Worm (Caenorhabditis elegans): ENCODE results near the gene C10G8.2.

C10G8.2 gene

ce11 chrV:5301226-5301625, 13.0 kb upstream of the C10G8.2 start:
- no peak for TF ChIP-seq ets-7 (tag; optimal IDR thresholded peaks at IDR 0.05)
- no peak for TF ChIP-seq sea-1 (GFP tag; conservative IDR thresholded peaks at IDR 0.05)
- TF ChIP-seq ama-1 (optimal IDR thresholded peaks at IDR 0.05) = no peak
- TF ChIP-seq tra-4 (tag; optimal IDR thresholded peaks at IDR 0.05) = no peak
- no peak for TF ChIP-seq ceh-36 (tag; optimal IDR thresholded peaks at IDR 0.05)
- no peak for TF ChIP-seq pes-1 (GFP tag; IDR thresholded peaks at IDR 0.05)
- TF ChIP-seq hmbx-1 (tag; optimal IDR thresholded peaks at IDR 0.05) = no peak
- no peak for TF ChIP-seq tbx-37 (GFP tag; conservative IDR thresholded peaks at IDR 0.05)
- no peak for TF ChIP-seq F13C5.2 (tag; optimal IDR thresholded peaks at IDR 0.05)
- no peak for TF ChIP-seq hnd-1 (tag; optimal IDR thresholded peaks at IDR 0.05)
- no peak for TF ChIP-seq aly-1 (tag; optimal IDR thresholded peaks at IDR 0.05)
- no peak for TF ChIP-seq B0310.2 (tag; optimal IDR thresholded peaks at IDR 0.05)
- TF ChIP-seq scrt-1 (GFP tag; IDR thresholded peaks at IDR 0.05) = no peak
- TF ChIP-seq tbx-11 (GFP tag; IDR thresholded peaks at IDR 0.05) = no peak
- TF ChIP-seq flt-1 (GFP tag; IDR thresholded peaks at IDR 0.05) = no peak

ce11 chrV:5303389-5303788, 10.8 kb upstream of the C10G8.2 start, which contains the start of gene ncx-2:
Gene ncx-2 (plus strand): TSS chrV:5303689.
- TF ChIP-seq pes-1 (GFP tag; IDR thresholded peaks at IDR 0.05) (no peak), hmg-4 (GFP tag; optimal IDR thresholded peaks at IDR 0.05) (no peak), sea-1 (GFP tag; conservative IDR thresholded peaks at IDR 0.05) (no peak), tbx-11 (GFP tag; IDR thresholded peaks at IDR 0.05) (no peak), B0310.2 (tag; optimal IDR thresholded peaks at IDR 0.05) (no peak), hmbx-1 (tag; optimal IDR thresholded peaks at IDR 0.05) (no peak), ceh-36 (tag; optimal IDR thresholded peaks at IDR 0.05) (no peak), tbx-37 (GFP tag; conservative IDR thresholded peaks at IDR 0.05) (no peak), flt-1 (GFP tag; IDR thresholded peaks at IDR 0.05) (no peak), tra-4 (tag; optimal IDR thresholded peaks at IDR 0.05) (no peak), ets-7 (tag; optimal IDR thresholded peaks at IDR 0.05) (no peak), ceh-13 (GFP tag; optimal IDR thresholded peaks at IDR 0.05) (no peak)

ce11 chrV:5304366-5304765, 9.8 kb upstream of the C10G8.2 start:
- TF ChIP-seq B0310.2 (tag; optimal IDR thresholded peaks at IDR 0.05) = no peak
- no peak for TF ChIP-seq hmbx-1 (tag; optimal IDR thresholded peaks at IDR 0.05)
- TF ChIP-seq scrt-1 (GFP tag; IDR thresholded peaks at IDR 0.05) = no peak
- TF ChIP-seq tbx-11 (GFP tag; IDR thresholded peaks at IDR 0.05) = no peak
- no peak for TF ChIP-seq ets-7 (tag; optimal IDR thresholded peaks at IDR 0.05)

- no peak for TF ChIP-seq B0310.2 (tag; optimal IDR thresholded peaks at IDR 0.05)
- no peak for TF ChIP-seq ceh-13 (GFP tag; optimal IDR thresholded peaks at IDR 0.05)
- no peak for TF ChIP-seq aly-1 (tag; optimal IDR thresholded peaks at IDR 0.05)
- TF ChIP-seq ets-7 (tag; optimal IDR thresholded peaks at IDR 0.05) = no peak
- no peak for TF ChIP-seq flt-1 (GFP tag; IDR thresholded peaks at IDR 0.05)
- TF ChIP-seq F13C5.2 (tag; optimal IDR thresholded peaks at IDR 0.05) = no peak
- TF ChIP-seq tbx-11 (GFP tag; IDR thresholded peaks at IDR 0.05) = no peak
- no peak for TF ChIP-seq hnd-1 (tag; optimal IDR thresholded peaks at IDR 0.05)
- TF ChIP-seq scrt-1 (GFP tag; IDR thresholded peaks at IDR 0.05) = no peak
- TF ChIP-seq pes-1 (GFP tag; IDR thresholded peaks at IDR 0.05) = no peak
- TF ChIP-seq tbx-37 (GFP tag; conservative IDR thresholded peaks at IDR 0.05) = no peak
- no peak for TF ChIP-seq ceh-36 (tag; optimal IDR thresholded peaks at IDR 0.05)
- TF ChIP-seq ama-1 (optimal IDR thresholded peaks at IDR 0.05) = no peak
- TF ChIP-seq tra-4 (tag; optimal IDR thresholded peaks at IDR 0.05) = no peak
- TF ChIP-seq hmg-4 (GFP tag; optimal IDR thresholded peaks at IDR 0.05) = no peak
- TF ChIP-seq hmbx-1 (tag; optimal IDR thresholded peaks at IDR 0.05) = no peak
- no peak for TF ChIP-seq sea-1 (GFP tag; conservative IDR thresholded peaks at IDR 0.05)
These were observed 2.6 kb upstream of the C10G8.2 start, which contains the start of gene C10G8.4 for ce11 chrV:5311635-5312034. Gene C10G8.4 (plus strand): TSS chrV:5311935.

ce11 chrV:5312453-5312852, 1.8 kb upstream of the C10G8.2 start, which contains the start of gene C10G8.3:
Gene C10G8.3 (plus strand): TSS chrV:5312753.
- no peak for TF ChIP-seq scrt-1 (GFP tag; IDR thresholded peaks at IDR 0.05)

DNA sequence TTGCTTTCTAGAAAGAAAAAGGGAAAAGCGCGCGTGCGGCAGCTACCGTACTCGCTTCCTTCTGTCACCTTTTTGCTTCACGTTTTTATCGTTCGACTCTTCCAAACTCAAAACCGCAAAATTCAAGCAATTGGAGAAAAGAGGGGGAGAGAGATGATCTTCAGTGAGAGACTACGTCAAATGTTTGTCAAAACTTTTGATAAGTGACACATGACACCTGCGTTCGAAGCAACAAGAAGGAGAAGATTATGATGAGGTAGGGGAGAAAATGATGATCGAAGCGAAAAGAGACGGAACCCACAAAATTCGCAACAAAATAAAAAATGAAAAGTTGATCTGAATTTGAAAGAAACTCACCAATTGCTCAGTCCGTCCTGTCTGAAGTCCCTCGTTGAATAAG, 4.1 kb downstream of the C10G8.2 start:
- TF ChIP-seq hmg-4 (GFP tag; optimal IDR thresholded peaks at IDR 0.05) = no peak
- no peak for TF ChIP-seq hmbx-1 (tag; optimal IDR thresholded peaks at IDR 0.05)
- no peak for TF ChIP-seq scrt-1 (GFP tag; IDR thresholded peaks at IDR 0.05)
- no peak for TF ChIP-seq F13C5.2 (tag; optimal IDR thresholded peaks at IDR 0.05)
- TF ChIP-seq B0310.2 (tag; optimal IDR thresholded peaks at IDR 0.05) = no peak
- no peak for TF ChIP-seq sea-1 (GFP tag; conservative IDR thresholded peaks at IDR 0.05)
- TF ChIP-seq tbx-11 (GFP tag; IDR thresholded peaks at IDR 0.05) = no peak
- no peak for TF ChIP-seq aly-1 (tag; optimal IDR thresholded peaks at IDR 0.05)
- TF ChIP-seq ama-1 (optimal IDR thresholded peaks at IDR 0.05) = no peak
- TF ChIP-seq hnd-1 (tag; optimal IDR thresholded peaks at IDR 0.05) = no peak
- TF ChIP-seq ceh-36 (tag; optimal IDR thresholded peaks at IDR 0.05) = no peak
- no peak for TF ChIP-seq ets-7 (tag; optimal IDR thresholded peaks at IDR 0.05)
- no peak for TF ChIP-seq tbx-37 (GFP tag; conservative IDR thresholded peaks at IDR 0.05)
- no peak for TF ChIP-seq pes-1 (GFP tag; IDR thresholded peaks at IDR 0.05)
- TF ChIP-seq flt-1 (GFP tag; IDR thresholded peaks at IDR 0.05) = no peak
- TF ChIP-seq ceh-13 (GFP tag; optimal IDR thresholded peaks at IDR 0.05) = no peak
- no peak for TF ChIP-seq tra-4 (tag; optimal IDR thresholded peaks at IDR 0.05)

ce11 chrV:5319477-5319876, 5.3 kb downstream of the C10G8.2 start, which contains the start of gene ceh-34:
Gene ceh-34 (minus strand): TSS chrV:5319577.
- TF ChIP-seq scrt-1 (GFP tag; IDR thresholded peaks at IDR 0.05) = 0 out of 2 replicates have a peak, but pooled peaks have one; percentile 45
- no peak for TF ChIP-seq tra-4 (tag; optimal IDR thresholded peaks at IDR 0.05)
- no peak for TF ChIP-seq B0310.2 (tag; optimal IDR thresholded peaks at IDR 0.05)
- no peak for TF ChIP-seq hmg-4 (GFP tag; optimal IDR thresholded peaks at IDR 0.05)
- no peak for TF ChIP-seq flt-1 (GFP tag; IDR thresholded peaks at IDR 0.05)
- TF ChIP-seq aly-1 (tag; optimal IDR thresholded peaks at IDR 0.05) = no peak

DNA sequence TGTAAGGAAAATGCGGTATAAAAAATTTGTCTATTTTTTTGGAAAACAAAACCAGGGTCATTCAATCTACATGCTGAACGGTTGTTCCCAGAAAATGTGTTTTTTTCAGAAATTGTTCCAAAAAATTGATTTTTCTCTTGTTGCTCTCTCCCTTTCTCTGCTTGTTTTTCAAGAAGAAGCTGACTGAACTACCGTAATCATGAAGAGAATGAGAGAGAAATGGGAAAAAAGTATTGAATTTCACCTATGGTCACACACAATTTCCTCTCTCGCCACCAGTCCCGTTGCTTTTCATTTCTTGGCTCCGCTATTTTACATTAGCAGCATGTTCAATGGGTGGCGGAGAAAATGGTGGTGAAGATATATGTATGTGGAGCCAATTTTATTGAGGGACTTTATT, 8.6 kb downstream of the C10G8.2 start:
- TF ChIP-seq tbx-37 (GFP tag; conservative IDR thresholded peaks at IDR 0.05) (no peak), tra-4 (tag; optimal IDR thresholded peaks at IDR 0.05) (no peak)
